Worm (Caenorhabditis elegans) whole organism, midembryonic: ENCODE data around the gene Y46B2A.4.

ENCODE experiments used
- T22C8.4 ChIP-seq: fragments of 200-800 bp; sonication (Bioruptor generic); IDR thresholded peaks from 2 replicates; pipeline ENCODE4 v1.3.6; 2022; ENCODE audit warnings: missing genetic modification characterization, missing compliant biosample characterization
- cog-1 ChIP-seq: sonication (generic microtip); optimal IDR thresholded peaks from 2 replicates; lab custom pipeline; 2016; ENCODE audit warnings: missing genetic modification characterization, missing compliant biosample characterization
- flt-1 ChIP-seq: fragments of 200-800 bp; sonication (Bioruptor generic); IDR thresholded peaks from 2 replicates; pipeline ENCODE4 v1.3.6; 2022; ENCODE audit warnings: missing genetic modification characterization, missing compliant biosample characterization
- med-1 ChIP-seq: sonication (generic microtip); optimal IDR thresholded peaks from 2 replicates; lab custom pipeline; 2017; ENCODE audit warnings: missing genetic modification characterization, mild to moderate bottlenecking, missing compliant biosample characterization, antibody characterized with exemption, missing genetic modification reagents; ENCODE audit not compliant: insufficient read depth
- tab-1 ChIP-seq: fragments of 200-800 bp; sonication (Bioruptor generic); IDR thresholded peaks from 2 replicates; pipeline ENCODE4 v1.3.6; 2022; ENCODE audit warnings: missing genetic modification characterization, missing compliant biosample characterization
- ztf-23 ChIP-seq: fragments of 200-800 bp; sonication (Bioruptor generic); IDR thresholded peaks from 2 replicates; pipeline ENCODE4 v1.3.6; 2022; ENCODE audit warnings: missing genetic modification reagents, missing genetic modification characterization, missing compliant biosample characterization

DNA sequence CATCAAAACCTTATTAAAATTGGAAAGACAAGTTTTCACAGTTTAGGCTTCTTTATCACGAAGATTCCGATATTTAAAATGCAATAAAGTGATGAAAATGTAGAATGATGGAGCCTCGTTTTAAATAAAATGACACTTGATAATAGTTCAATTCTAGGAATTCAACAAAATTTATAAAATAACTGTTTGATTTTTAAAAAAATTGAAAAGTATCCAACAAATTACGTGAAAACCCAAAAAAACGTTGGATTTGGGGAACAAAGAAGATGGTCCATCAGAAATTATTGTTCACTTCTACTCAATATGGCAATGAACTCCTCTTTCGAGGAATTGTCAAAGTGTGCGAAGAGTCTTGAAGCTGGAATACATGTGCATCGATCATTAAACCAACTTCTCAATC is 17.7 kb upstream of the Y46B2A.4 start, which contains the start of gene F28A10.4:
- TF ChIP-seq T22C8.4 (GFP tag; lab: Robert Waterston, UW) (no peak), flt-1 (GFP tag; lab: Robert Waterston, UW) (no peak), ztf-23 (GFP tag; lab: Robert Waterston, UW) (no peak), cog-1 (tag; lab: Kevin White, UChicago) (no peak), med-1 (GFP tag; lab: Kevin White, UChicago) (no peak), tab-1 (no peak)
